Worm (Caenorhabditis elegans) whole organism, L4 larva: ENCODE results near the gene clec-173.

ENCODE experiments used
- ZK546.5 ChIP-seq, 2 experiments: sonication (generic microtip); optimal IDR thresholded peaks; 2 replicates each; lab custom pipeline; 2017; ENCODE audit warnings: missing biosample characterization in 2 of 2, missing genetic modification characterization in 2 of 2
- lin-15B ChIP-seq: fragments of 150-350 bp; sonication (generic microtip); optimal IDR thresholded peaks from 3 replicates; lab custom pipeline; 2014; ENCODE audit warnings: missing biosample characterization, missing genetic modification characterization
- lin-38 ChIP-seq: fragments of 200-800 bp; sonication (Bioruptor generic); IDR thresholded peaks from 2 replicates; pipeline ENCODE4 v1.3.6; 2022; ENCODE audit warnings: missing genetic modification reagents, missing genetic modification characterization, missing compliant biosample characterization
- lir-3 ChIP-seq: sonication (generic microtip); optimal IDR thresholded peaks from 2 replicates; lab custom pipeline; 2016; ENCODE audit warnings: mild to moderate bottlenecking, missing genetic modification characterization, missing compliant biosample characterization
- mep-1 ChIP-seq: fragments of 150-350 bp; sonication (generic microtip); optimal IDR thresholded peaks from 3 replicates; lab custom pipeline; 2014; ENCODE audit warnings: missing biosample characterization, missing genetic modification characterization
- nhr-77 ChIP-seq: fragments of 150-350 bp; optimal IDR thresholded peaks from 2 replicates; lab custom pipeline; 2014; ENCODE audit warnings: missing biosample characterization, missing genetic modification characterization

ce11 chrIV:3234269-3234668, 33.2 kb downstream of the clec-173 start:
- TF ChIP-seq lir-3 (tag; lab: Kevin White, UChicago) (no peak), lin-38 (GFP tag; lab: Robert Waterston, UW) (no peak), mep-1 (no peak), ZK546.5 (tag; optimal IDR thresholded peaks at IDR 0.05; lab: Kevin White, UChicago) (no peak), lin-15B (tag; lab: Kevin White, UChicago) (no peak), nhr-77 (no peak)
